Worm (Caenorhabditis elegans): ENCODE measurements around the gene C07H6.2.

Gene C07H6.2

DNA sequence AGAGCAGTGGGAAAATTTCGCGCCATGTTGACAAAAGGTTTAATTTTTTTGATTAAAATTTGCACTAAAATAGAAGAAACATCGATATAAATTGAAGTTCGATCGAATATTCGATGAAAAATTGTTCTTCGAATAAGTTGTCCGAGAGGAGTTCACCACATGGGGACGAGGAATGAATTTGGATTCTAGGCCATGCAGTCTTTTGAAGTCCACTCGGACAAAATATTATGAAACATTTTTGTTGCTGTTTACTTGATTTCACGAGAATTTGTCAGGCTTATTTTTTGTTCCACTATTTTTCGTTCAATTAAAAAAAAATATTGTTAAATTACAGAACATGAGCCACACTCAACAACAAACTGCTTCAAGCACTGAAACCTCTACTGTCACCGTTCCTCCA is at the start of gene C07H6.2, which contains the start of gene cux-7 (continued):
- TF ChIP-seq snpc-1.1 (tag; optimal IDR thresholded peaks at IDR 0.05; ENCODE audit: insufficient read depth) = peak; percentile 33
- TF ChIP-seq snpc-3.4 (tag; optimal IDR thresholded peaks at IDR 0.05) = peak; percentile 48
- peak; percentile 90 for TF ChIP-seq rcor-1 (GFP tag; IDR thresholded peaks at IDR 0.05)
- peak; percentile 86; the same call in 1 of the 2 replicates for TF ChIP-seq madf-3 (GFP tag; IDR thresholded peaks at IDR 0.05)
- peak; percentile 85 for TF ChIP-seq sea-2 (GFP tag; IDR thresholded peaks at IDR 0.05)
- TF ChIP-seq B0261.1 (tag; optimal IDR thresholded peaks at IDR 0.05) = peak; percentile 36
- TF ChIP-seq bed-1 (GFP tag; IDR thresholded peaks at IDR 0.05) = no peak
- peak; percentile 62 for TF ChIP-seq dpl-1 (GFP tag; optimal IDR thresholded peaks at IDR 0.05)
- peak; percentile 50 for TF ChIP-seq F52B5.7 (tag; optimal IDR thresholded peaks at IDR 0.05)
- peak; percentile 77 for TF ChIP-seq attf-3 (GFP tag; conservative IDR thresholded peaks at IDR 0.05)
- TF ChIP-seq madf-8 (GFP tag; conservative IDR thresholded peaks at IDR 0.05) = peak; percentile 72
- peak; percentile 87 for TF ChIP-seq F22D6.2 (tag; optimal IDR thresholded peaks at IDR 0.05)
- peak; percentile 67 for TF ChIP-seq ztf-26 (tag; optimal IDR thresholded peaks at IDR 0.05)
- peak; percentile 86 for TF ChIP-seq pbrm-1 (GFP tag; IDR thresholded peaks at IDR 0.05)
- TF ChIP-seq Y56A3A.18 (GFP tag; IDR thresholded peaks at IDR 0.05) = peak; percentile 58; the same call in 1 of the 2 replicates
- TF ChIP-seq xnd-1 (tag; optimal IDR thresholded peaks at IDR 0.05) = peak; percentile 23
- TF ChIP-seq ZK185.1 (tag; optimal IDR thresholded peaks at IDR 0.05; ENCODE audit: poor library complexity, severe bottlenecking) = peak; percentile 98
- peak; percentile 91 for TF ChIP-seq madf-10 (tag; optimal IDR thresholded peaks at IDR 0.05)
- peak; percentile 82; the same call in 1 of the 2 replicates for TF ChIP-seq lag-1 (GFP tag; IDR thresholded peaks at IDR 0.05)
- peak; percentile 28 for TF ChIP-seq nhr-80 (tag; optimal IDR thresholded peaks at IDR 0.05)
- TF ChIP-seq die-1 (tag; optimal IDR thresholded peaks at IDR 0.05) = no peak
- no peak for TF ChIP-seq F49E8.2 (tag; optimal IDR thresholded peaks at IDR 0.05; ENCODE audit: insufficient read depth)
- TF ChIP-seq nfya-2 (GFP tag; IDR thresholded peaks at IDR 0.05) = peak; percentile 49; the same call in 1 of the 2 replicates
- no peak for TF ChIP-seq rpc-1 (optimal IDR thresholded peaks at IDR 0.05)
- TF ChIP-seq rpc-1 (tag; optimal IDR thresholded peaks at IDR 0.05) = no peak
- TF ChIP-seq F37B4.10 (GFP tag; IDR thresholded peaks at IDR 0.05) = 0 out of 2 replicates have a peak, but pooled peaks have one; percentile 12
- peak; percentile 76; the same call in 1 of the 2 replicates for TF ChIP-seq Y95B8A.8 (GFP tag; IDR thresholded peaks at IDR 0.05)
- peak; percentile 73 for TF ChIP-seq attf-5 (GFP tag; optimal IDR thresholded peaks at IDR 0.05)
- TF ChIP-seq F33H1.4 (GFP tag; IDR thresholded peaks at IDR 0.05) = peak; percentile 72

DNA sequence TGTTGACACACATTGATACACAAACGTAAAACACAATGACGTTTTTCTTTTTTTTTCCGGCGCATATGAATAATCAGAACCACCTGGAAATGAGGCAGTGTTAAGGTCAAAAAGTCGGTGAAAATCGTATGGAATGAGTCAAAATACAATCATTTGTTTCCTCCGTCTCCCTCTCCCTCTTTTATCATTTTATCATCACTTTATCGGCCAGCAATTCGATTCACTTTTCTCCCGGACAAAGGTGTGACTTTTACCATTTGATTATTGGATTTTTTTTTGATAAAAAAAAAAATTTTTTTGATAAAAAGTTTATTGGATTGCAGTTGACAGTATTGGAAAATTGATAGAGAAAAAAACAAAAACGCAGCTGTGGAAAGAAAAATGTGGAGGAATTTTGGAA is 41.9 kb upstream of the C07H6.2 start:
- TF ChIP-seq dox-1 (GFP tag; IDR thresholded peaks at IDR 0.05) = peak; percentile 62
- peak; percentile 96 for TF ChIP-seq nhr-80 (tag; optimal IDR thresholded peaks at IDR 0.05)
- TF ChIP-seq egl-18 (GFP tag; IDR thresholded peaks at IDR 0.05) = no peak
- TF ChIP-seq F22D6.2 (tag; optimal IDR thresholded peaks at IDR 0.05) = no peak
- peak; percentile 61 for TF ChIP-seq ets-4 (GFP tag; optimal IDR thresholded peaks at IDR 0.05)

DNA sequence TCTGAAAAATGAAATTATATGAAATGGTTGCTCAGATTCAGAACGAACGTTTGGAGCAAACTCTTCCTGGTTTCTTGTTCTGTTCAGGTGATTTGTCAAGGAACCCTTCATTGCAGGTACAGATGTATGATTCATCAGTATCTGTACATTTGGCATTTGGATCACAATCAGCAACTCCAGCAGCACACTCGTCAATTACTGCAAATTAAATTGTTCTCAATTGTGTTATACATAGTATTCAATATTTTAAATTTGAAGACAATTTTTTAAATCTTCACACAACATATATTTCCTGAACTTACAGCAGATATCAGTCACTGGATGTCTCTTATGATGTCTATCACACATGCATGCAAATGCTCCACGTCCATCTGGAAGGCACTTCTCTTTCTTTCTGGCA is 36.0 kb upstream of the C07H6.2 start:
- TF ChIP-seq akir-1 (GFP tag; optimal IDR thresholded peaks at IDR 0.05) (no peak), unc-62 (GFP tag; optimal IDR thresholded peaks at IDR 0.05) (no peak), chd-7 (tag; optimal IDR thresholded peaks at IDR 0.05) (no peak), egrh-3 (GFP tag; IDR thresholded peaks at IDR 0.05) (no peak), madf-3 (GFP tag; IDR thresholded peaks at IDR 0.05) (no peak), B0261.1 (tag; optimal IDR thresholded peaks at IDR 0.05) (no peak), rec-8 (tag; optimal IDR thresholded peaks at IDR 0.05) (no peak), ztf-28 (GFP tag; IDR thresholded peaks at IDR 0.05) (no peak), Y53G8AR.9 (GFP tag; conservative IDR thresholded peaks at IDR 0.05) (no peak), mes-4 (tag; optimal IDR thresholded peaks at IDR 0.05) (no peak), K12H6.12 (tag; optimal IDR thresholded peaks at IDR 0.05) (no peak)
